Worm (Caenorhabditis elegans) whole organism, L2 larva: ENCODE data around the gene meg-2.

Experiments
- ZK546.5 ChIP-seq: sonication (generic microtip); optimal IDR thresholded peaks from 2 replicates; lab custom pipeline; 2017; ENCODE audit warnings: missing biosample characterization, missing genetic modification characterization
- aly-2 ChIP-seq: fragments of 150-350 bp; optimal IDR thresholded peaks from 2 replicates; lab custom pipeline; 2014; ENCODE audit warnings: missing biosample characterization, missing genetic modification characterization
- ama-1 ChIP-seq: fragments of 150-350 bp; optimal IDR thresholded peaks from 2 replicates; lab custom pipeline; 2018; ENCODE audit warnings: inconsistent platforms
- ceh-82 ChIP-seq: fragments of 150-350 bp; optimal IDR thresholded peaks from 2 replicates; lab custom pipeline; 2014; ENCODE audit warnings: missing biosample characterization, missing genetic modification characterization
- lin-39 ChIP-seq: fragments of 150-350 bp; optimal IDR thresholded peaks from 2 replicates; lab custom pipeline; 2014; ENCODE audit warnings: missing biosample characterization, missing genetic modification reagents, missing genetic modification characterization
- nhr-10 ChIP-seq: sonication (generic microtip); optimal IDR thresholded peaks from 2 replicates; lab custom pipeline; 2017; ENCODE audit warnings: missing biosample characterization, missing genetic modification characterization
- nhr-11 ChIP-seq: fragments of 150-350 bp; optimal IDR thresholded peaks from 2 replicates; lab custom pipeline; 2014; ENCODE audit warnings: missing biosample characterization, missing genetic modification characterization
- skn-1 ChIP-seq: sonication (generic microtip); optimal IDR thresholded peaks from 2 replicates; lab custom pipeline; 2017; ENCODE audit warnings: missing biosample characterization, missing genetic modification characterization
- snpc-4 ChIP-seq: fragments of 150-350 bp; optimal IDR thresholded peaks from 2 replicates; lab custom pipeline; 2014; ENCODE audit warnings: missing biosample characterization, missing genetic modification characterization
- unc-55 ChIP-seq: fragments of 150-350 bp; sonication (generic microtip); optimal IDR thresholded peaks from 3 replicates; lab custom pipeline; 2014; ENCODE audit warnings: missing biosample characterization, missing genetic modification reagents, missing genetic modification characterization

- TF ChIP-seq lin-39 (tag; lab: Kevin White, UChicago) (no peak), nhr-10 (tag; lab: Kevin White, UChicago) (no peak), nhr-11 (no peak), unc-55 (GFP tag; lab: Kevin White, UChicago) (no peak), snpc-4 (no peak), skn-1 (tag; lab: Kevin White, UChicago) (no peak), ZK546.5 (tag; lab: Kevin White, UChicago) (no peak), ama-1 (lab: Kevin White, UChicago) (no peak), ceh-82 (no peak), aly-2 (tag; lab: Kevin White, UChicago) (no peak)
Observed at ce11 chrX:13914289-13914688, 11.6 kb downstream of the meg-2 start, which contains the start of gene Y26E6A.2.
